Fruit fly (Drosophila melanogaster): ENCODE measurements around the gene CG3104.

DNA sequence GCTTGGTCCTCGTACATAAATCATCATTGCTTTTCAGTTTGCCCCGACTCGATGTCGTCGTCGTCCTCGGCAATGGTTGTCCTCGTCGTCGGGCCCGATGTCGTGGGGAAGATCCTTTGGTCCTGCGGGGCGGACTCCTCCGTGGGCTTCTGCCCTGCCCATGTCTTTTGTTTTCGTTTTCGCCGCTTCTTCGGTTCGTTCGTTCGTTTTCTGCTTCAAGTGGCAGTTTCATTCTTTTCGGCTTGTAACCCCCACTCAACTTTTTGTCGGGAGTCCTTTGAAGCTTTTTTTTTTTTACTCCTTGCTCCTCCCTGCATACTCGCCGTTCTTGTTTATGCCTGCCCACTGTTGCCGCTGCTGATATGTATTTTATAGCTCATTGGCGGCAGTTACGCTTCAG is 48.1 kb upstream of the CG3104 start:
- TF ChIP-seq usp (GFP tag; optimal IDR thresholded peaks at IDR 0.05) (no peak), psq (optimal IDR thresholded peaks at IDR 0.05) (no peak), CG8478 (optimal IDR thresholded peaks at IDR 0.05) (no peak)

Data from whole organism.